Fruit fly (Drosophila melanogaster) whole organism, pupa: Measurements from ENCODE around the gene mamo.

Experiments
- CG10348 ChIP-seq: fragments of 200-800 bp; sonication (Bioruptor generic); IDR thresholded peaks from 2 replicates; pipeline ENCODE4 v1.3.6; 2022; ENCODE audit warnings: missing biosample characterization, missing genetic modification characterization
- CG12605 ChIP-seq: fragments of 200-800 bp; sonication (Bioruptor generic); IDR thresholded peaks from 2 replicates; pipeline ENCODE4 v1.3.6; 2022; ENCODE audit warnings: missing biosample characterization, missing genetic modification characterization
- CG13204 ChIP-seq: fragments of 200-800 bp; sonication (Bioruptor generic); optimal IDR thresholded peaks from 2 replicates; lab custom pipeline; 2018; ENCODE audit warnings: missing biosample characterization, mild to moderate bottlenecking, missing genetic modification characterization, moderate library complexity
- CG14655 ChIP-seq: fragments of 200-800 bp; sonication (Bioruptor generic); optimal IDR thresholded peaks from 3 replicates; lab custom pipeline; 2017; ENCODE audit warnings: mild to moderate bottlenecking, missing biosample characterization, missing genetic modification reagents, missing genetic modification characterization
- CG15710 ChIP-seq: fragments of 200-800 bp; sonication (Bioruptor generic); optimal IDR thresholded peaks from 2 replicates; lab custom pipeline; 2018; ENCODE audit warnings: missing biosample characterization, mild to moderate bottlenecking, missing genetic modification characterization, moderate library complexity
- CG17806 ChIP-seq: fragments of 200-800 bp; sonication (Bioruptor generic); optimal IDR thresholded peaks from 2 replicates; lab custom pipeline; 2018; ENCODE audit warnings: missing biosample characterization, mild to moderate bottlenecking, missing genetic modification characterization, moderate library complexity
- CG32121 ChIP-seq: fragments of 200-800 bp; sonication (Bioruptor generic); IDR thresholded peaks from 2 replicates; pipeline ENCODE4 v1.3.6; 2022; ENCODE audit warnings: missing biosample characterization, missing genetic modification characterization
- CG34367 ChIP-seq: fragments of 200-800 bp; sonication (Bioruptor generic); optimal IDR thresholded peaks from 2 replicates; lab custom pipeline; 2018; ENCODE audit warnings: missing biosample characterization, mild to moderate bottlenecking, missing genetic modification characterization
- CG4496 ChIP-seq: fragments of 200-800 bp; sonication (Bioruptor generic); IDR thresholded peaks from 3 replicates; pipeline ENCODE4 v1.3.6; 2022; ENCODE audit warnings: missing biosample characterization, missing genetic modification characterization
- CG8159 ChIP-seq: fragments of 200-800 bp; sonication (Bioruptor generic); optimal IDR thresholded peaks from 3 replicates; lab custom pipeline; 2018; ENCODE audit warnings: missing biosample characterization, mild to moderate bottlenecking, missing genetic modification characterization, moderate library complexity
- CG8301 ChIP-seq: fragments of 200-800 bp; sonication (Bioruptor generic); optimal IDR thresholded peaks from 2 replicates; lab custom pipeline; 2018; ENCODE audit warnings: missing biosample characterization, mild to moderate bottlenecking, missing genetic modification characterization
- CG9948 ChIP-seq: fragments of 200-800 bp; sonication (Bioruptor generic); optimal IDR thresholded peaks from 2 replicates; lab custom pipeline; 2018; ENCODE audit warnings: missing biosample characterization, mild to moderate bottlenecking, missing genetic modification characterization, moderate library complexity
- D1 ChIP-seq: fragments of 200-800 bp; sonication (Bioruptor generic); optimal IDR thresholded peaks from 2 replicates; lab custom pipeline; 2018; ENCODE audit warnings: missing biosample characterization, mild to moderate bottlenecking, missing genetic modification characterization, moderate library complexity
- EcR ChIP-seq: fragments of 200-800 bp; sonication (Bioruptor generic); optimal IDR thresholded peaks from 3 replicates; lab custom pipeline; 2019; ENCODE audit warnings: missing biosample characterization, missing genetic modification characterization, mild to moderate bottlenecking, moderate library complexity, missing genetic modification reagents
- Ets98B ChIP-seq: fragments of 200-800 bp; sonication (Bioruptor generic); IDR thresholded peaks from 2 replicates; pipeline ENCODE4 v1.3.6; 2022; ENCODE audit warnings: missing biosample characterization, missing genetic modification characterization
- Pif1A ChIP-seq: fragments of 200-800 bp; sonication (Bioruptor generic); optimal IDR thresholded peaks from 3 replicates; lab custom pipeline; 2016; ENCODE audit warnings: missing biosample characterization, missing genetic modification characterization
- Pif1B ChIP-seq: fragments of 200-800 bp; sonication (Bioruptor generic); optimal IDR thresholded peaks from 3 replicates; lab custom pipeline; 2016; ENCODE audit warnings: missing biosample characterization, missing genetic modification characterization
- Snoo ChIP-seq: fragments of 200-800 bp; sonication (Bioruptor generic); optimal IDR thresholded peaks from 3 replicates; lab custom pipeline; 2017; ENCODE audit warnings: missing biosample characterization, mild to moderate bottlenecking, missing genetic modification characterization, inconsistent platforms
- fd96Ca ChIP-seq: fragments of 200-800 bp; sonication (Bioruptor generic); IDR thresholded peaks from 3 replicates; pipeline ENCODE4 v1.3.6; 2022; ENCODE audit warnings: missing biosample characterization, missing genetic modification characterization
- gl ChIP-seq: fragments of 200-800 bp; sonication (Bioruptor generic); optimal IDR thresholded peaks from 2 replicates; lab custom pipeline; 2018; ENCODE audit warnings: missing biosample characterization, mild to moderate bottlenecking, missing genetic modification characterization
- rn ChIP-seq: fragments of 200-800 bp; sonication (Bioruptor generic); IDR thresholded peaks from 2 replicates; pipeline ENCODE4 v1.3.6; 2022; ENCODE audit warnings: missing biosample characterization, missing genetic modification characterization

The mamo gene

dm6 chrX:13845728-13846127 is 144.6 kb downstream of the mamo start, which contains the start of gene AMPdeam:
AMPdeam (minus strand) TSS chrX:13845866.
- TF ChIP-seq Pif1A (GFP tag; lab: Kevin White, UChicago) (no peak), fd96Ca (GFP tag; lab: Robert Waterston, UW) (no peak), CG17806 (tag; lab: Kevin White, UChicago) (no peak), CG9948 (tag; lab: Kevin White, UChicago) (no peak), CG4496 (GFP tag; lab: Robert Waterston, UW) (peak; percentile 49; the same call in 2 of the 3 replicates), CG8159 (tag; lab: Kevin White, UChicago) (peak; percentile 10), CG34367 (tag; lab: Kevin White, UChicago) (no peak)

DNA sequence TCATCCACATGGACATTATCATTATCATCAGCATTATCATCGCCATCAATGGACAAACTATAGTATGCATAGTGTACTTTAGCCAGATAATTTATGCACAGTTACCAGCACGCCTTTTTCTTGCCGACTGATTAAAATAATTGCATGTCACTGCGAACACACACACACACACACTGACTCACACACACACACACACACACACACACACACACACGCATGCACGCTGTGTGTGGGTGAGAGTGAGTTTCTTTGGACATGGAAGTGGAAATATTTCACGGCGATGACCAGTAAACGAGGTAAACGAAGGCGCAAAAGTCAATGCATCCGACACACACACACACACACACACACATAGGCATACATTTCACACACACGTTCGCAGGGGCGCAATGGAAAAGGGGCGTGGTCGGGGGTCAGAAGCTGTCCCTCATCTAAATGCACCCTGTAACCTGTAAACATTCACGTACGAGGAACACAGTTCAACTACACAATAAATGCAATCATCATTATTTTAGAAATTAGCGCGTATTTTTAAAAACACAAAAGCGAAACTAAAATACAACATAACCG is 145.9 kb downstream of the mamo start:
- TF ChIP-seq Snoo (tag; lab: Kevin White, UChicago), result no peak
- TF ChIP-seq D1 (tag; lab: Kevin White, UChicago), result no peak
- no peak for TF ChIP-seq CG34367 (tag; lab: Kevin White, UChicago)
- no peak for TF ChIP-seq CG12605 (GFP tag; lab: Robert Waterston, UW)
- 0 out of 2 replicates have a peak, but pooled peaks have one; percentile 20 for TF ChIP-seq Ets98B
- TF ChIP-seq CG32121 (GFP tag; lab: Robert Waterston, UW), result peak; percentile 21; the same call in 1 of the 2 replicates
- TF ChIP-seq gl (tag; lab: Kevin White, UChicago), result no peak
- no peak for TF ChIP-seq CG9948 (tag; lab: Kevin White, UChicago)
- no peak for TF ChIP-seq fd96Ca (GFP tag; lab: Robert Waterston, UW)
- TF ChIP-seq CG15710 (tag; lab: Kevin White, UChicago), result peak; percentile 1
- no peak for TF ChIP-seq CG10348 (GFP tag; lab: Robert Waterston, UW)
- TF ChIP-seq CG8301 (tag; lab: Kevin White, UChicago), result no peak
- no peak for TF ChIP-seq Pif1A (GFP tag; lab: Kevin White, UChicago)
- no peak for TF ChIP-seq rn (GFP tag; lab: Robert Waterston, UW)
- peak; percentile 74 for TF ChIP-seq EcR (GFP tag; lab: Kevin White, UChicago)
- peak; percentile 50; the same call in 1 of the 3 replicates for TF ChIP-seq CG4496 (GFP tag; lab: Robert Waterston, UW)
- no peak for TF ChIP-seq CG14655 (GFP tag; lab: Kevin White, UChicago)
- TF ChIP-seq CG8159 (tag; lab: Kevin White, UChicago), result peak; percentile 9
- TF ChIP-seq, all 21 proteins: peak for 6

- no peak for TF ChIP-seq CG12605 (GFP tag; lab: Robert Waterston, UW)
- TF ChIP-seq CG13204 (GFP tag; lab: Kevin White, UChicago), result no peak
- TF ChIP-seq Pif1A (GFP tag; lab: Kevin White, UChicago), result no peak
- TF ChIP-seq D1 (tag; lab: Kevin White, UChicago), result no peak
- no peak for TF ChIP-seq gl (tag; lab: Kevin White, UChicago)
- no peak for TF ChIP-seq CG15710 (tag; lab: Kevin White, UChicago)
- TF ChIP-seq Snoo (tag; lab: Kevin White, UChicago), result no peak
- no peak for TF ChIP-seq EcR (GFP tag; lab: Kevin White, UChicago)
- TF ChIP-seq CG9948 (tag; lab: Kevin White, UChicago), result no peak
- TF ChIP-seq CG8301 (tag; lab: Kevin White, UChicago), result no peak
- 0 out of 2 replicates have a peak, but pooled peaks have one; percentile 11 for TF ChIP-seq CG32121 (GFP tag; lab: Robert Waterston, UW)
- no peak for TF ChIP-seq CG8159 (tag; lab: Kevin White, UChicago)
- TF ChIP-seq CG17806 (tag; lab: Kevin White, UChicago), result no peak
- TF ChIP-seq fd96Ca (GFP tag; lab: Robert Waterston, UW), result no peak
- no peak for TF ChIP-seq rn (GFP tag; lab: Robert Waterston, UW)
- TF ChIP-seq CG4496 (GFP tag; lab: Robert Waterston, UW), result 0 out of 3 replicates have a peak, but pooled peaks have one; percentile 23
- no peak for TF ChIP-seq Pif1B (GFP tag; lab: Kevin White, UChicago)
- TF ChIP-seq, all 21 proteins: peak for 2
Measured at dm6 chrX:13843487-13843886, 146.8 kb downstream of the mamo start.

DNA sequence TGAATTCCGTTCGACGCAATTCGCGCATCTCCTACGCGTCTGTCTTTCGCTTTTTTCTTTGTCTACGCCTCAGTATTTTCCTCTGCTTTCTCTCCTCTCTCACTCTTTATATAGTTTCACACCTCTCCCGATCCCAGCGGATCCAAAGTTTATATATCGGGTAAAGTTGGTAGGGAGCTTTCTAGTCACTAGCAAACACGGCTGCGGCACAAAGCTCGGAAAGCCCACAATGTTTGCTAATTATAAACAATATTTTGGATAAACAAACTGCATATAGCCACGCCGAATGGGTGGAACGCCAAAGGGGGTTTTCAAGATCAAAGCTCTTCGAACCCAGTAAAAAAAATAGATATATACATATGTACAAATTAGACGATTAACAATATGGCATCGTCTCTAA is 150.3 kb downstream of the mamo start:
- TF ChIP-seq CG10348 (GFP tag; lab: Robert Waterston, UW) (no peak), Ets98B (peak; percentile 48; the same call in 1 of the 2 replicates), CG4496 (GFP tag; lab: Robert Waterston, UW) (0 out of 3 replicates have a peak, but pooled peaks have one; percentile 39), gl (tag; lab: Kevin White, UChicago) (no peak), CG32121 (GFP tag; lab: Robert Waterston, UW) (peak; percentile 44; the same call in 1 of the 2 replicates), CG8301 (tag; lab: Kevin White, UChicago) (no peak)
- TF ChIP-seq, all 21 proteins: peak for 3

DNA sequence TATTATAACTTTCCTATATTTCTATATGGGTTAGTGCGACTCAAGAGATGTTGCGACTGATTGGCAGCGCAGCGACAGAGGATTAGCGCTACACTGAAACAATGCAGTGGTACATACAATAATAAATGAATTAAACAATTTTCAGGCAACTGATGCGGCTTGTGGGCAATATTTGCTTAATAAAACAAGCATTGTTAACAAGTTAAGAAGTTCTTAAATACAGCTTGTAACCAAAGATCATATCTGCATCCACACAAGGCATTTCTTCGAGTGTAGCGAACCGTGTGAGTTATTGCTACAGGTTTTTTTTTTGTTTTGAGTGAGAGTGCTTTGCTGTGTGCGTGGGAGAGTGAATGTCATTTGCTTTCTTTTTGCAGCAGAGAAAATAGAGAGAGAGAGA is 151.4 kb downstream of the mamo start:
- TF ChIP-seq CG34367 (tag; lab: Kevin White, UChicago) (peak; percentile 79), CG32121 (GFP tag; lab: Robert Waterston, UW) (peak; percentile 94), CG8159 (tag; lab: Kevin White, UChicago) (peak; percentile 85), Pif1B (GFP tag; lab: Kevin White, UChicago) (peak; percentile 89), EcR (GFP tag; lab: Kevin White, UChicago) (peak; percentile 16), gl (tag; lab: Kevin White, UChicago) (peak; percentile 57), CG14655 (GFP tag; lab: Kevin White, UChicago) (peak; percentile 87), Ets98B (peak; percentile 95), CG12605 (GFP tag; lab: Robert Waterston, UW) (peak; percentile 91), CG4496 (GFP tag; lab: Robert Waterston, UW) (peak; percentile 95), fd96Ca (GFP tag; lab: Robert Waterston, UW) (peak; percentile 97), CG15710 (tag; lab: Kevin White, UChicago) (peak; percentile 77), Pif1A (GFP tag; lab: Kevin White, UChicago) (peak; percentile 91), D1 (tag; lab: Kevin White, UChicago) (no peak), rn (GFP tag; lab: Robert Waterston, UW) (peak; percentile 88), CG9948 (tag; lab: Kevin White, UChicago) (peak; percentile 75), CG13204 (GFP tag; lab: Kevin White, UChicago) (peak; percentile 49), CG8301 (tag; lab: Kevin White, UChicago) (peak; percentile 90), CG10348 (GFP tag; lab: Robert Waterston, UW) (peak; percentile 81), Snoo (tag; lab: Kevin White, UChicago) (peak; percentile 80), CG17806 (tag; lab: Kevin White, UChicago) (peak; percentile 82)
